Fruit fly (Drosophila melanogaster) whole organism, embryonic: ENCODE results near the gene kek4.

ENCODE experiments used
- ATbp ChIP-seq: fragments of 200-800 bp; sonication (Bioruptor generic); optimal IDR thresholded peaks from 2 replicates; lab custom pipeline; 2017; ENCODE audit warnings: missing biosample characterization, mild to moderate bottlenecking, missing genetic modification characterization, missing genetic modification reagents
- Antp ChIP-seq: fragments of 200-800 bp; sonication (Bioruptor generic); optimal IDR thresholded peaks from 3 replicates; lab custom pipeline; 2016; ENCODE audit warnings: missing biosample characterization, missing genetic modification characterization
- B-H2 ChIP-seq: fragments of 200-800 bp; sonication (Bioruptor generic); optimal IDR thresholded peaks from 2 replicates; lab custom pipeline; 2018; ENCODE audit warnings: missing biosample characterization, mild to moderate bottlenecking, missing genetic modification characterization
- CG11560 ChIP-seq: fragments of 200-800 bp; sonication (Bioruptor generic); IDR thresholded peaks from 3 replicates; pipeline ENCODE4 v1.3.6; 2022; ENCODE audit warnings: missing biosample characterization, missing genetic modification characterization
- CG12299 ChIP-seq: fragments of 200-800 bp; sonication (Bioruptor generic); optimal IDR thresholded peaks from 2 replicates; lab custom pipeline; 2018; ENCODE audit warnings: missing biosample characterization, mild to moderate bottlenecking, missing genetic modification characterization
- CG12942 ChIP-seq: fragments of 200-800 bp; sonication (Bioruptor generic); optimal IDR thresholded peaks from 3 replicates; lab custom pipeline; 2016; ENCODE audit warnings: missing biosample characterization, missing genetic modification characterization
- CG13296 ChIP-seq: fragments of 200-800 bp; sonication (Bioruptor generic); optimal IDR thresholded peaks from 3 replicates; lab custom pipeline; 2018; ENCODE audit warnings: missing biosample characterization, mild to moderate bottlenecking, missing genetic modification characterization
- CG13424 ChIP-seq: fragments of 200-800 bp; sonication (Bioruptor generic); optimal IDR thresholded peaks from 2 replicates; lab custom pipeline; 2019; ENCODE audit warnings: missing biosample characterization, mild to moderate bottlenecking, missing genetic modification characterization, moderate library complexity
- CG14667 ChIP-seq: fragments of 200-800 bp; sonication (Bioruptor generic); IDR thresholded peaks from 2 replicates; pipeline ENCODE4 v1.3.6; 2022; ENCODE audit warnings: missing biosample characterization, missing genetic modification characterization
- CG31441 ChIP-seq: fragments of 200-800 bp; sonication (Bioruptor generic); IDR thresholded peaks from 2 replicates; pipeline ENCODE4 v1.3.6; 2022; ENCODE audit warnings: missing biosample characterization, missing genetic modification characterization
- CG3838 ChIP-seq: fragments of 200-800 bp; sonication (Bioruptor generic); optimal IDR thresholded peaks from 3 replicates; lab custom pipeline; 2016; ENCODE audit warnings: missing biosample characterization, missing genetic modification characterization
- CG4424 ChIP-seq: fragments of 200-800 bp; sonication (Bioruptor generic); optimal IDR thresholded peaks from 3 replicates; lab custom pipeline; 2016; ENCODE audit warnings: missing biosample characterization, missing genetic modification characterization
- CG4820 ChIP-seq: fragments of 200-800 bp; sonication (Bioruptor generic); optimal IDR thresholded peaks from 3 replicates; lab custom pipeline; 2016; ENCODE audit warnings: missing biosample characterization, missing genetic modification characterization
- CG5245 ChIP-seq: fragments of 200-800 bp; sonication (Bioruptor generic); optimal IDR thresholded peaks from 3 replicates; lab custom pipeline; 2016; ENCODE audit warnings: missing biosample characterization, missing genetic modification characterization
- CG7745 ChIP-seq: fragments of 200-800 bp; sonication (Bioruptor generic); optimal IDR thresholded peaks from 2 replicates; lab custom pipeline; 2018; ENCODE audit warnings: missing biosample characterization, mild to moderate bottlenecking, missing genetic modification characterization, moderate library complexity
- CG7963 ChIP-seq: fragments of 200-800 bp; sonication (Bioruptor generic); IDR thresholded peaks from 3 replicates; pipeline ENCODE4 v1.3.6; 2022; ENCODE audit warnings: missing biosample characterization, missing genetic modification characterization; ENCODE audit not compliant: partially characterized antibody
- CG7987 ChIP-seq: fragments of 200-800 bp; sonication (Bioruptor generic); optimal IDR thresholded peaks from 2 replicates; lab custom pipeline; 2018; ENCODE audit warnings: missing biosample characterization, mild to moderate bottlenecking, missing genetic modification characterization, moderate library complexity
- CG8765 ChIP-seq: fragments of 200-800 bp; sonication (Bioruptor generic); IDR thresholded peaks from 2 replicates; pipeline ENCODE4 v1.3.6; 2022; ENCODE audit warnings: missing biosample characterization, missing genetic modification characterization
- CG9932 ChIP-seq: fragments of 200-800 bp; sonication (Bioruptor generic); IDR thresholded peaks from 2 replicates; pipeline ENCODE4 v1.3.6; 2022; ENCODE audit warnings: missing biosample characterization, missing genetic modification characterization
- CTCF ChIP-seq: fragments of 200-800 bp; sonication (Bioruptor generic); optimal IDR thresholded peaks from 2 replicates; lab custom pipeline; 2017; ENCODE audit warnings: missing biosample characterization, mild to moderate bottlenecking, missing genetic modification characterization, moderate library complexity
- CrebB ChIP-seq: fragments of 200-800 bp; sonication (Bioruptor generic); optimal IDR thresholded peaks from 3 replicates; lab custom pipeline; 2018; ENCODE audit warnings: missing biosample characterization, mild to moderate bottlenecking, missing genetic modification characterization
- D19A ChIP-seq: fragments of 200-800 bp; optimal IDR thresholded peaks from 3 replicates; lab custom pipeline; 2019; ENCODE audit warnings: missing biosample characterization, mild to moderate bottlenecking, missing genetic modification characterization, moderate library complexity
- D19B ChIP-seq: fragments of 200-800 bp; sonication (Bioruptor generic); optimal IDR thresholded peaks from 2 replicates; lab custom pipeline; 2017; ENCODE audit warnings: missing biosample characterization, mild to moderate bottlenecking, missing genetic modification characterization
- Dip2 ChIP-seq: fragments of 200-800 bp; sonication (Bioruptor generic); IDR thresholded peaks from 2 replicates; pipeline ENCODE4 v1.3.6; 2022; ENCODE audit warnings: missing biosample characterization, missing genetic modification characterization
- HLH4C ChIP-seq: fragments of 200-800 bp; sonication (Bioruptor generic); IDR thresholded peaks from 3 replicates; pipeline ENCODE4 v1.3.6; 2022; ENCODE audit warnings: missing biosample characterization, missing genetic modification characterization; ENCODE audit not compliant: partially characterized antibody
- Hand ChIP-seq: fragments of 200-800 bp; sonication (Bioruptor generic); optimal IDR thresholded peaks from 2 replicates; lab custom pipeline; 2017; ENCODE audit warnings: mild to moderate bottlenecking, missing biosample characterization, missing genetic modification reagents, missing genetic modification characterization
- Hey ChIP-seq: fragments of 200-800 bp; sonication (Bioruptor generic); optimal IDR thresholded peaks from 3 replicates; lab custom pipeline; 2018; ENCODE audit warnings: missing biosample characterization, mild to moderate bottlenecking, missing genetic modification characterization
- Hr78 ChIP-seq, 2 experiments: fragments of 200-800 bp in 1 of 2; fragments of >200 bp in 1 of 2; sonication (Bioruptor generic) in 1 of 2; optimal IDR thresholded peaks; 2 replicates each; lab custom pipeline; 2017 to 2019; ENCODE audit warnings: missing biosample characterization in 2 of 2, missing genetic modification characterization in 2 of 2, mild to moderate bottlenecking in 1 of 2, moderate library complexity in 1 of 2
- MBD-R2 ChIP-seq: fragments of 200-800 bp; sonication (Bioruptor generic); IDR thresholded peaks from 2 replicates; pipeline ENCODE4 v1.3.6; 2022; ENCODE audit warnings: missing biosample characterization, missing genetic modification characterization
- Meics ChIP-seq: fragments of 200-800 bp; sonication (Bioruptor generic); optimal IDR thresholded peaks from 2 replicates; lab custom pipeline; 2017; ENCODE audit warnings: missing biosample characterization, mild to moderate bottlenecking, missing genetic modification characterization
- NFAT ChIP-seq: fragments of 200-800 bp; sonication (Bioruptor generic); IDR thresholded peaks from 2 replicates; pipeline ENCODE4 v1.3.6; 2022; ENCODE audit warnings: missing biosample characterization, missing genetic modification characterization
- PHDP ChIP-seq: fragments of 200-800 bp; sonication (Bioruptor generic); optimal IDR thresholded peaks from 3 replicates; lab custom pipeline; 2018; ENCODE audit warnings: missing biosample characterization, mild to moderate bottlenecking, missing genetic modification characterization, moderate library complexity
- Rx ChIP-seq: fragments of 200-800 bp; sonication (Bioruptor generic); IDR thresholded peaks from 2 replicates; pipeline ENCODE4 v1.3.6; 2022; ENCODE audit warnings: missing biosample characterization, missing genetic modification characterization
- Scr ChIP-seq: fragments of 200-800 bp; sonication (Bioruptor generic); IDR thresholded peaks from 2 replicates; pipeline ENCODE4 v1.3.6; 2022; ENCODE audit warnings: missing biosample characterization, missing genetic modification characterization; ENCODE audit not compliant: partially characterized antibody
- Trl ChIP-seq, 3 experiments: fragments of >200 bp in 2 of 3; fragments of 200-800 bp in 1 of 3; sonication (Bioruptor generic) in 1 of 3; optimal IDR thresholded peaks; 2 replicates in 1 of 3; 3 replicates in 2 of 3; lab custom pipeline; 2016 to 2017; ENCODE audit warnings: missing biosample characterization in 1 of 3, missing genetic modification characterization in 1 of 3
- YL-1 ChIP-seq: fragments of 200-800 bp; sonication (Bioruptor generic); optimal IDR thresholded peaks from 3 replicates; lab custom pipeline; 2017; ENCODE audit warnings: missing biosample characterization, mild to moderate bottlenecking, missing genetic modification characterization
- ash1 ChIP-seq: fragments of 200-800 bp; sonication (Bioruptor generic); optimal IDR thresholded peaks from 2 replicates; lab custom pipeline; 2018; ENCODE audit warnings: missing biosample characterization, mild to moderate bottlenecking, missing genetic modification characterization
- cg ChIP-seq: fragments of 200-800 bp; sonication (Bioruptor generic); optimal IDR thresholded peaks from 3 replicates; lab custom pipeline; 2019; ENCODE audit warnings: missing biosample characterization, mild to moderate bottlenecking, missing genetic modification characterization, moderate library complexity
- dm ChIP-seq: fragments of 200-800 bp; sonication (Bioruptor generic); optimal IDR thresholded peaks from 3 replicates; lab custom pipeline; 2016; ENCODE audit warnings: missing biosample characterization, missing genetic modification characterization
- ewg ChIP-seq: fragments of 200-800 bp; sonication (Bioruptor generic); optimal IDR thresholded peaks from 3 replicates; lab custom pipeline; 2017; ENCODE audit warnings: mild to moderate bottlenecking, missing biosample characterization, missing genetic modification reagents, missing genetic modification characterization
- gcm ChIP-seq: fragments of 200-800 bp; sonication (Bioruptor generic); optimal IDR thresholded peaks from 2 replicates; lab custom pipeline; 2019; ENCODE audit warnings: missing biosample characterization, mild to moderate bottlenecking, missing genetic modification characterization, moderate library complexity
- gcm2 ChIP-seq: fragments of 200-800 bp; sonication (Bioruptor generic); optimal IDR thresholded peaks from 2 replicates; lab custom pipeline; 2016; ENCODE audit warnings: missing biosample characterization, missing genetic modification characterization
- grn ChIP-seq: fragments of 200-800 bp; sonication (Bioruptor generic); optimal IDR thresholded peaks from 3 replicates; lab custom pipeline; 2017; ENCODE audit warnings: missing biosample characterization, missing genetic modification characterization
- h ChIP-seq: fragments of >200 bp; optimal IDR thresholded peaks from 2 replicates; lab custom pipeline; 2017
- knrl ChIP-seq: fragments of 200-800 bp; sonication (Bioruptor generic); IDR thresholded peaks from 3 replicates; pipeline ENCODE4 v1.3.6; 2022; ENCODE audit warnings: missing biosample characterization, missing genetic modification characterization; ENCODE audit not compliant: partially characterized antibody
- pfk ChIP-seq: fragments of 200-800 bp; sonication (Bioruptor generic); optimal IDR thresholded peaks from 2 replicates; lab custom pipeline; 2018; ENCODE audit warnings: missing biosample characterization, mild to moderate bottlenecking, missing genetic modification characterization, moderate library complexity
- ttk ChIP-seq: fragments of 200-800 bp; sonication (Bioruptor generic); IDR thresholded peaks from 2 replicates; pipeline ENCODE4 v2.1.2; 2022; ENCODE audit warnings: missing biosample characterization, missing genetic modification characterization
- vfl ChIP-seq: fragments of 200-800 bp; sonication (Bioruptor generic); optimal IDR thresholded peaks from 2 replicates; lab custom pipeline; 2016; ENCODE audit warnings: missing biosample characterization, missing genetic modification characterization
- zf30C ChIP-seq: fragments of 200-800 bp; sonication (Bioruptor generic); optimal IDR thresholded peaks from 3 replicates; lab custom pipeline; 2018; ENCODE audit warnings: missing biosample characterization, mild to moderate bottlenecking, missing genetic modification characterization

kek4 gene

dm6 chr2L:13222225-13222648 is 7.1 kb upstream of the kek4 start, which contains the start of the genes Ski6 and CG16812 (continued):
- TF ChIP-seq ewg, result peak; percentile 13
- no peak for TF ChIP-seq CG3838 (GFP tag; lab: Kevin White, UChicago)
- TF ChIP-seq vfl, result peak; percentile 10
- no peak for TF ChIP-seq Dip2 (GFP tag; lab: Robert Waterston, UW)
- TF ChIP-seq ash1 (GFP tag; lab: Kevin White, UChicago), result no peak
- peak; percentile 62 for TF ChIP-seq CG13296 (GFP tag; lab: Kevin White, UChicago)
- TF ChIP-seq CG4424 (GFP tag; lab: Kevin White, UChicago), result peak; percentile 63
- no peak for TF ChIP-seq D19A
- 0 out of 2 replicates have a peak, but pooled peaks have one; percentile 37 for TF ChIP-seq Scr (GFP tag; lab: Robert Waterston, UW)
- no peak for TF ChIP-seq Trl (optimal IDR thresholded peaks at IDR 0.05; lab: Kevin White, UChicago)
- TF ChIP-seq Trl (GFP tag; optimal IDR thresholded peaks at IDR 0.05; lab: Kevin White, UChicago), result peak; percentile 10
- 0 out of 3 replicates have a peak, but pooled peaks have one; percentile 18 for TF ChIP-seq CG7963
- TF ChIP-seq B-H2 (GFP tag; lab: Kevin White, UChicago), result no peak
- TF ChIP-seq CG4820, result peak; percentile 53
- peak; percentile 43 for TF ChIP-seq dm (GFP tag; lab: Kevin White, UChicago)
- no peak; the same call in 1 of the 2 replicates for TF ChIP-seq ttk (GFP tag; lab: Robert Waterston, UW)
- peak; percentile 25 for TF ChIP-seq CG5245 (GFP tag; lab: Kevin White, UChicago)
- TF ChIP-seq CG7987 (GFP tag; lab: Kevin White, UChicago), result no peak
- no peak for TF ChIP-seq Hr78 (GFP tag; optimal IDR thresholded peaks at IDR 0.05; lab: Kevin White, UChicago)
- peak; percentile 65 for TF ChIP-seq CG12299 (tag; lab: Kevin White, UChicago)
- TF ChIP-seq h (lab: Kevin White, UChicago), result no peak
- TF ChIP-seq PHDP (tag; lab: Kevin White, UChicago), result no peak
- TF ChIP-seq Hey (tag; lab: Kevin White, UChicago), result no peak
- no peak for TF ChIP-seq CG8765
- no peak for TF ChIP-seq cg (GFP tag; lab: Kevin White, UChicago)
- no peak for TF ChIP-seq zf30C (GFP tag; lab: Kevin White, UChicago)
- no peak for TF ChIP-seq CG11560 (tag; lab: Robert Waterston, UW)

dm6 chr2L:13219281-13220092 is 4.3 kb upstream of the kek4 start, which contains the start of the genes CG9426 and mRF1:
Gene CG9426 (minus strand): TSS chr2L:13219923.
Gene mRF1 (plus strand): TSS chr2L:13219979.
- TF ChIP-seq pfk (GFP tag; lab: Kevin White, UChicago) (no peak), Meics (GFP tag; lab: Kevin White, UChicago) (no peak), CG31441 (GFP tag; lab: Robert Waterston, UW) (peak; percentile 21; the same call in 1 of the 2 replicates), MBD-R2 (GFP tag; lab: Robert Waterston, UW) (peak; percentile 83), D19B (GFP tag; lab: Kevin White, UChicago) (no peak), Antp (GFP tag; lab: Kevin White, UChicago) (no peak), Hr78 (GFP tag; optimal IDR thresholded peaks at IDR 0.05; lab: Kevin White, UChicago) (no peak), grn (GFP tag; lab: Kevin White, UChicago) (peak; percentile 57), Rx (no peak), CG14667 (GFP tag; lab: Robert Waterston, UW) (no peak), NFAT (GFP tag; lab: Robert Waterston, UW) (no peak), Hand (GFP tag; lab: Kevin White, UChicago) (no peak), ash1 (GFP tag; lab: Kevin White, UChicago) (no peak), HLH4C (GFP tag; lab: Robert Waterston, UW) (peak; percentile 97), YL-1 (GFP tag; lab: Kevin White, UChicago) (peak; percentile 93), knrl (GFP tag; lab: Robert Waterston, UW) (peak; percentile 96), CG12942 (GFP tag; lab: Kevin White, UChicago) (no peak), CG7745 (tag; lab: Kevin White, UChicago) (no peak), gcm (GFP tag; lab: Kevin White, UChicago) (no peak), CrebB (tag; lab: Kevin White, UChicago) (no peak), gcm2 (GFP tag; lab: Kevin White, UChicago) (no peak), CG9932 (GFP tag; lab: Robert Waterston, UW) (peak; percentile 66; the same call in 1 of the 2 replicates), CTCF (GFP tag; lab: Kevin White, UChicago) (no peak), ATbp (GFP tag; lab: Kevin White, UChicago) (no peak), CG13424 (tag; lab: Kevin White, UChicago) (no peak)
